Worm (Caenorhabditis elegans): ENCODE results near the gene F12F6.7.

F12F6.7 gene

DNA sequence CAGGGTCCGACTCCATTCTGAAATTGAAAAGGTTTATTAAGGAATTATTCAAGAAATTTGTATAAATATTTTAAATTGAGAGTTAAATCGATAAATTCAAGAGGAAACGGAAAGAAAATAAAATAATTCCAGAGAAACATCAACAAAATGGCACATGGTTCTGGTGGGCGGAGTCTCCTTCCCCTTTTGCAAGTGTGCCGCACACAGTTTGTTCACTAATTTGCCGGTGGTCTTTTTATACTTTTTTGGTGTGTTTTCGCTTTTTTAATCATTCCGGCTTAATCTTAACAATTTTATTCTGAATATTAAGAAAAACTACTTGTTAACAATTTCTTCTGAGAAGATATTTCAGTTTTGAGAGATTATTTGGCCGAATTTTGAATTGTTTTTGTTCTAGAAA is 43.3 kb upstream of the F12F6.7 start, which contains the start of the genes ragc-1 and Y24F12A.1 (continued):
- TF ChIP-seq zip-5 (tag; optimal IDR thresholded peaks at IDR 0.05) (no peak), ztf-16 (tag; optimal IDR thresholded peaks at IDR 0.05) (no peak), dmd-4 (tag; optimal IDR thresholded peaks at IDR 0.05; ENCODE audit: borderline replicate concordance) (no peak), nfya-1 (tag; optimal IDR thresholded peaks at IDR 0.05) (peak; percentile 23), ceh-2 (tag; optimal IDR thresholded peaks at IDR 0.05) (peak; percentile 60), hlh-30 (tag; optimal IDR thresholded peaks at IDR 0.05; ENCODE audit: insufficient read depth) (peak; percentile 47), fkh-10 (GFP tag; optimal IDR thresholded peaks at IDR 0.05) (no peak), rnt-1 (tag; optimal IDR thresholded peaks at IDR 0.05) (no peak), mec-3 (tag; optimal IDR thresholded peaks at IDR 0.05; ENCODE audit: borderline replicate concordance) (no peak), hlh-13 (GFP tag; optimal IDR thresholded peaks at IDR 0.05) (no peak), ceh-14 (tag; optimal IDR thresholded peaks at IDR 0.05) (peak; percentile 86), ceh-19 (GFP tag; optimal IDR thresholded peaks at IDR 0.05) (peak; percentile 2), hlh-15 (tag; optimal IDR thresholded peaks at IDR 0.05) (no peak), gmeb-2 (tag; optimal IDR thresholded peaks at IDR 0.05) (no peak), hlh-8 (tag; optimal IDR thresholded peaks at IDR 0.05) (no peak), ceh-24 (tag; optimal IDR thresholded peaks at IDR 0.05) (no peak), ceh-31 (tag; optimal IDR thresholded peaks at IDR 0.05) (peak; percentile 54), C08G9.2 (tag; optimal IDR thresholded peaks at IDR 0.05) (no peak), eyg-1 (tag; optimal IDR thresholded peaks at IDR 0.05) (no peak), elt-4 (tag; optimal IDR thresholded peaks at IDR 0.05) (no peak), ama-1 (optimal IDR thresholded peaks at IDR 0.05) (no peak), ceh-18 (tag; optimal IDR thresholded peaks at IDR 0.05) (no peak)

DNA sequence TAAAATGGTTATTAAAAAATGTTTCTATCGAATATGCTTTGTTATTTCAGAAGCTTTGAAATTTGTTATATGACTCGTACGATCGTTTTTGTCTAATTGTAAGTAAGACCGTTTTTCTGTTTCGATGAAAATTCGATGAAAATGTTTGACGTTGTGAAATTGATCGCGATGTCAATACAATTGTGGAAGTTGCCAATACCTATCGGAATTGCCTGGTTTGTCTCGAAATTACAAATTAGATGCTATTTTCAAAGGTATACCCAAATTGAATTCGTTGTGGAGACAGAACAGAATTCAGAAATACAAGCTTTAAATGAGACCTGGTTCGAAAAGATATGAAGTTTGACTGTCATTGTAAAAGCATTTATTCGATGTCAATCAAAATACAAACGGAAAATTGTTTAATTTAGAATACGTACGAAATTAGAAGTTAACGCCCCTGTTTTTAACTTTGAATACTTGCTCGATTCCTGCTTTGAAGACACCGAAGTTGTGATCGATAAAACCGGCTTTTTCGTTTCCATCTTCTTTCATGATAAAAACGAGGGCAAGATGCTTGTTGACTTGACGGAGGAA is 41.7 kb upstream of the F12F6.7 start:
- TF ChIP-seq Y22D7AL.16 (tag; optimal IDR thresholded peaks at IDR 0.05) (no peak), ceh-30 (tag; optimal IDR thresholded peaks at IDR 0.05) (no peak), ceh-2 (tag; optimal IDR thresholded peaks at IDR 0.05) (no peak), ttx-3 (tag; optimal IDR thresholded peaks at IDR 0.05) (no peak), unc-42 (tag; optimal IDR thresholded peaks at IDR 0.05) (no peak)

DNA sequence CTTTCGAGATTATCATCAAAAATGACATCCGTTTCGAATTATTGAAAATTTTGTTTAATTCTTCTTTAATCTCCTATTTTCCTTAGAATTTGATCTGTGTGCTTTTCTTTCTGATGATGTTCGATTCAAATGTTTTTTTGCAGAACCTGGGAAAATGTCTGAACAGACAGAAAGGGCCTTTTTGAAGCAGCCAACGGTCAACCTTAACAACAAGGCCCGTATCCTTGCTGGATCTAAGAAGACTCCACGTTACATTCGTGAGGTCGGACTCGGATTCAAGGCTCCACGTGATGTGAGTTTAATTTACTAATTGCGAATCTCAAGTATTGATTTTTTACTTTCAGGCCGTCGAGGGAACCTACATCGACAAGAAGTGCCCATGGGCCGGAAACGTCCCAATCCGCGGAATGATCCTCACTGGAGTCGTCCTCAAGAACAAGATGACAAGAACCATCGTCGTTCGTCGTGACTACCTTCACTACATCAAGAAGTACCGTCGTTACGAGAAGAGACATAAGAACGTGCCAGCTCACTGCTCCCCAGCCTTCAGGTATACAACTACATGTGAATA is 41.0 kb upstream of the F12F6.7 start, which contains the start of gene rps-11:
TSS of gene rps-11 (plus strand) at position 144 of the 571 bp plus-strand sequence.
- TF ChIP-seq gmeb-2 (tag; optimal IDR thresholded peaks at IDR 0.05) (no peak), ceh-6 (GFP tag; optimal IDR thresholded peaks at IDR 0.05) (no peak), madf-2 (tag; optimal IDR thresholded peaks at IDR 0.05) (no peak), ceh-34 (tag; optimal IDR thresholded peaks at IDR 0.05) (no peak), ref-2 (tag; optimal IDR thresholded peaks at IDR 0.05) (no peak), ama-1 (optimal IDR thresholded peaks at IDR 0.05) (no peak)

DNA sequence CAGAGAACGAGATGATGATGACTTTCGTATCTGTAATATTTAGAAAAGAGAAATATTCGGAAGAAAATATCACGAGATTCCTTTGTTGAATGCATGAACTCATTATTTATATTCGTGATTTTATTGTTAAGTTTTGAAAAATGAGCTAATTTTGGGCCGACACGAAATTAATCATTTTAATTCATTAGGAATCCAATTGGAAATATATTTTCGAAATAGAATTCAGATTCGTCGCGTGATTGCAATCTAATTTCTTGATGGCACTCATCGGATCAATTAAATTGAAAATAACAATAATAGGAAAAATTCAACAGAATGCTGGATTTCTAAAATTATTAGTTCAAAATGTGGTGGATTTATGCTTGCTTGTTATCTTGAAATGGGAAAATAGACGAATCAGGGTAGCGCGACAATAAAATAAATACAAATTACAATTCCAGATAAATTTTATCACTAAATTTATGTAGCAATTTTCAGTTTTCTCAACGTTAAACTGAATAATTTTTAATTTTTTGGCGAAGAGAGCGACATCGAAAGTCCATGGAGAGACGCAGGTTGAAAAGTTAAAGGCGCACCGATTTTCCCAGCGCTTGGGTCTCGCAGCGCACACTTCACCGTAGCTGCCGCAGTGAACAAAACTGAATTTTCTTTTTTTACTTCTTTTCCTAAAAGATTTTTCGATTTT is 40.2 kb upstream of the F12F6.7 start:
- peak; percentile 23 for TF ChIP-seq ceh-18 (tag; optimal IDR thresholded peaks at IDR 0.05)
- no peak for TF ChIP-seq zip-5 (tag; optimal IDR thresholded peaks at IDR 0.05)
- no peak for TF ChIP-seq ceh-6 (GFP tag; optimal IDR thresholded peaks at IDR 0.05)
- TF ChIP-seq pat-9 (tag; optimal IDR thresholded peaks at IDR 0.05) = peak; percentile 8
- no peak for TF ChIP-seq syd-9 (tag; optimal IDR thresholded peaks at IDR 0.05)
- no peak for TF ChIP-seq C08G9.2 (tag; optimal IDR thresholded peaks at IDR 0.05)
- TF ChIP-seq unc-42 (tag; optimal IDR thresholded peaks at IDR 0.05) = peak; percentile 50
- TF ChIP-seq sox-4 (tag; optimal IDR thresholded peaks at IDR 0.05) = peak; percentile 16
- TF ChIP-seq unc-55 (GFP tag; optimal IDR thresholded peaks at IDR 0.05) = peak; percentile 47
- peak; percentile 67 for TF ChIP-seq nfya-1 (tag; optimal IDR thresholded peaks at IDR 0.05)
- no peak for TF ChIP-seq T23F11.4 (GFP tag; optimal IDR thresholded peaks at IDR 0.05)
- TF ChIP-seq K09A11.1 (tag; optimal IDR thresholded peaks at IDR 0.05; ENCODE audit: insufficient read depth) = no peak
- TF ChIP-seq sdc-2 (tag; optimal IDR thresholded peaks at IDR 0.05) = peak; percentile 5
- no peak for TF ChIP-seq fkh-6 (tag; optimal IDR thresholded peaks at IDR 0.05)
- peak; percentile 37 for TF ChIP-seq ama-1 (optimal IDR thresholded peaks at IDR 0.05)
- TF ChIP-seq tbx-2 (tag; optimal IDR thresholded peaks at IDR 0.05) = peak; percentile 2
- peak; percentile 13 for TF ChIP-seq ceh-34 (tag; optimal IDR thresholded peaks at IDR 0.05)
- no peak for TF ChIP-seq unc-86 (tag; optimal IDR thresholded peaks at IDR 0.05)
- peak; percentile 24 for TF ChIP-seq ceh-31 (tag; optimal IDR thresholded peaks at IDR 0.05)
- peak; percentile 43 for TF ChIP-seq che-1 (tag; optimal IDR thresholded peaks at IDR 0.05)
